Fruit fly (Drosophila melanogaster) whole organism, embryonic: Measurements from ENCODE around the gene corolla.

ENCODE experiments used
- CG7357 ChIP-seq: fragments of 200-800 bp; sonication (Bioruptor generic); IDR thresholded peaks from 3 replicates; pipeline ENCODE4 v1.3.6; 2022; ENCODE audit warnings: missing biosample characterization, missing genetic modification characterization
- Optix ChIP-seq: fragments of 200-800 bp; sonication (Bioruptor generic); IDR thresholded peaks from 3 replicates; pipeline ENCODE4 v1.3.6; 2022; ENCODE audit warnings: missing biosample characterization, missing genetic modification characterization
- chinmo ChIP-seq: fragments of 200-800 bp; sonication (Bioruptor generic); IDR thresholded peaks from 4 replicates; pipeline ENCODE4 v1.3.6; 2022; ENCODE audit warnings: missing biosample characterization, missing genetic modification characterization; ENCODE audit not compliant: partially characterized antibody
- chn ChIP-seq: fragments of 200-800 bp; sonication (Bioruptor generic); optimal IDR thresholded peaks from 2 replicates; lab custom pipeline; 2016; ENCODE audit warnings: missing biosample characterization, missing genetic modification characterization
- jigr1 ChIP-seq: fragments of 200-800 bp; sonication (Bioruptor generic); IDR thresholded peaks from 3 replicates; pipeline ENCODE4 v1.3.6; 2022; ENCODE audit warnings: missing biosample characterization, missing genetic modification characterization

- TF ChIP-seq chinmo (GFP tag; lab: Robert Waterston, UW): no peak
- no peak for TF ChIP-seq CG7357
- TF ChIP-seq jigr1 (GFP tag; lab: Robert Waterston, UW): no peak
- no peak for TF ChIP-seq Optix (GFP tag; lab: Robert Waterston, UW)
- TF ChIP-seq chn: no peak
These were observed 4.2 kb upstream of the corolla start, which contains the start of the genes CG8289 and CG5800 for dm6 chrX:17636001-17636400.
